Worm (Caenorhabditis elegans): ENCODE measurements around the gene ephx-1.

ce11 chrII:3965665-3966416 lies 38.9 kb upstream of the ephx-1 start:
- TF ChIP-seq flt-1 (GFP tag; IDR thresholded peaks at IDR 0.05) (no peak; the same call in 1 of the 2 replicates), ref-1 (GFP tag; conservative IDR thresholded peaks at IDR 0.05) (no peak), ztf-29 (GFP tag; IDR thresholded peaks at IDR 0.05) (no peak), klf-2 (GFP tag; conservative IDR thresholded peaks at IDR 0.05) (no peak), tab-1 (GFP tag; IDR thresholded peaks at IDR 0.05) (no peak), T22C8.4 (GFP tag; IDR thresholded peaks at IDR 0.05) (no peak), ztf-23 (GFP tag; IDR thresholded peaks at IDR 0.05) (no peak), med-1 (GFP tag; optimal IDR thresholded peaks at IDR 0.05; ENCODE audit: insufficient read depth) (no peak)

Data from whole organism, midembryonic.